Fruit fly (Drosophila melanogaster): ENCODE results near the gene CG15739.
A peak's percentile ranks its signal among the peaks of the same experiment; 100 is the strongest.

The CG15739 gene

dm6 chrX:11885356-11885755, 12.2 kb downstream of the CG15739 start (continued):
- no peak for TF ChIP-seq danr (GFP tag; IDR thresholded peaks at IDR 0.05)
- TF ChIP-seq grau (tag; optimal IDR thresholded peaks at IDR 0.05) = peak; percentile 67
- 0 out of 2 replicates have a peak, but pooled peaks have one; percentile 17 for TF ChIP-seq H2.0 (GFP tag; IDR thresholded peaks at IDR 0.05)
- TF ChIP-seq luna (GFP tag; optimal IDR thresholded peaks at IDR 0.05) = no peak
- peak; percentile 0 for TF ChIP-seq CG3407 (GFP tag; optimal IDR thresholded peaks at IDR 0.05)
- peak in 1 of 2 experiments; percentile 31 for TF ChIP-seq bsh (GFP tag; optimal IDR thresholded peaks at IDR 0.05)
- TF ChIP-seq Fer1 (GFP tag; optimal IDR thresholded peaks at IDR 0.05) = peak; percentile 50
- TF ChIP-seq CG4328 (GFP tag; optimal IDR thresholded peaks at IDR 0.05) = peak; percentile 46
- no peak for TF ChIP-seq E2f1 (GFP tag; IDR thresholded peaks at IDR 0.05)
- TF ChIP-seq pan (optimal IDR thresholded peaks at IDR 0.05) = no peak
- TF ChIP-seq pan (GFP tag; optimal IDR thresholded peaks at IDR 0.05 in 1 of 2, IDR thresholded peaks at IDR 0.05 in 1 of 2) = no peak
- TF ChIP-seq twi (tag; optimal IDR thresholded peaks at IDR 0.05) = no peak
- TF ChIP-seq CG11695 (GFP tag; IDR thresholded peaks at IDR 0.05) = peak; percentile 19; the same call in 1 of the 3 replicates
- TF ChIP-seq sug (tag; optimal IDR thresholded peaks at IDR 0.05) = peak; percentile 47
- TF ChIP-seq odd (GFP tag; optimal IDR thresholded peaks at IDR 0.05) = peak; percentile 30
- TF ChIP-seq Awh (GFP tag; IDR thresholded peaks at IDR 0.05) = 0 out of 2 replicates have a peak, but pooled peaks have one; percentile 16
- TF ChIP-seq CG18619 (GFP tag; optimal IDR thresholded peaks at IDR 0.05) = peak; percentile 37
- TF ChIP-seq hkb (optimal IDR thresholded peaks at IDR 0.05) = no peak
- peak; percentile 55 for TF ChIP-seq hkb (GFP tag; IDR thresholded peaks at IDR 0.05)
- no peak for TF ChIP-seq CG3065 (GFP tag; optimal IDR thresholded peaks at IDR 0.05)
- peak; percentile 29 for TF ChIP-seq ind (GFP tag; optimal IDR thresholded peaks at IDR 0.05)
- no peak for TF ChIP-seq toy (GFP tag; IDR thresholded peaks at IDR 0.05)
- TF ChIP-seq Side (GFP tag; optimal IDR thresholded peaks at IDR 0.05) = no peak
- TF ChIP-seq CG10267 (tag; optimal IDR thresholded peaks at IDR 0.05) = peak; percentile 6
- TF ChIP-seq bigmax (GFP tag; optimal IDR thresholded peaks at IDR 0.05) = no peak
- no peak for TF ChIP-seq Gug (GFP tag; IDR thresholded peaks at IDR 0.05)
- TF ChIP-seq Fer3 (tag; optimal IDR thresholded peaks at IDR 0.05) = peak; percentile 43
- TF ChIP-seq CG6683 (GFP tag; optimal IDR thresholded peaks at IDR 0.05) = peak; percentile 5
- peak; percentile 10 for TF ChIP-seq CG2712 (tag; optimal IDR thresholded peaks at IDR 0.05)
- peak; percentile 10; the same call in 1 of the 2 replicates for TF ChIP-seq HLH3B (GFP tag; IDR thresholded peaks at IDR 0.05)
- peak; percentile 48 for TF ChIP-seq bcd (GFP tag; optimal IDR thresholded peaks at IDR 0.05)
- TF ChIP-seq zfh2 (GFP tag; optimal IDR thresholded peaks at IDR 0.05) = peak; percentile 17
- no peak for TF ChIP-seq jigr1 (GFP tag; IDR thresholded peaks at IDR 0.05)
- TF ChIP-seq her (GFP tag; optimal IDR thresholded peaks at IDR 0.05) = no peak
- TF ChIP-seq Camta (GFP tag; optimal IDR thresholded peaks at IDR 0.05) = no peak
- peak; percentile 60; the same call in 2 of the 3 replicates for TF ChIP-seq dysf (GFP tag; IDR thresholded peaks at IDR 0.05)
- TF ChIP-seq fd64A (GFP tag; optimal IDR thresholded peaks at IDR 0.05) = no peak
- TF ChIP-seq CG30403 (GFP tag; optimal IDR thresholded peaks at IDR 0.05) = peak; percentile 38
- TF ChIP-seq CG17568 (GFP tag; optimal IDR thresholded peaks at IDR 0.05) = no peak
- no peak for TF ChIP-seq pb (GFP tag; optimal IDR thresholded peaks at IDR 0.05)
- peak; percentile 62 for TF ChIP-seq Meics (GFP tag; optimal IDR thresholded peaks at IDR 0.05)
- no peak for TF ChIP-seq knrl (GFP tag; IDR thresholded peaks at IDR 0.05; ENCODE audit: partially characterized antibody)
- TF ChIP-seq CG12219 (GFP tag; optimal IDR thresholded peaks at IDR 0.05) = peak; percentile 19
- no peak for TF ChIP-seq tio (GFP tag; optimal IDR thresholded peaks at IDR 0.05)
- no peak for TF ChIP-seq CG10147 (GFP tag; optimal IDR thresholded peaks at IDR 0.05)
- TF ChIP-seq Hey (tag; optimal IDR thresholded peaks at IDR 0.05) = peak; percentile 2
- no peak for TF ChIP-seq kay (GFP tag; optimal IDR thresholded peaks at IDR 0.05)
- no peak for TF ChIP-seq CG10565 (GFP tag; optimal IDR thresholded peaks at IDR 0.05)
- no peak for TF ChIP-seq hbn (GFP tag; IDR thresholded peaks at IDR 0.05; ENCODE audit: partially characterized antibody)
- TF ChIP-seq stc (GFP tag; IDR thresholded peaks at IDR 0.05) = no peak
- peak; percentile 71 for TF ChIP-seq gem (tag; optimal IDR thresholded peaks at IDR 0.05)
- peak; percentile 44 for TF ChIP-seq Sox102F (GFP tag; optimal IDR thresholded peaks at IDR 0.05)

Measured in whole organism, embryonic.